Fruit fly (Drosophila melanogaster) whole organism, prepupa: Measurements from ENCODE around the gene Obp83g.
A peak's percentile ranks its signal among the peaks of the same experiment; 100 is the strongest.

Source experiments
- CG10631 ChIP-seq: fragments of 200-800 bp; sonication (Bioruptor generic); optimal IDR thresholded peaks from 2 replicates; lab custom pipeline; 2016; ENCODE audit warnings: missing biosample characterization, missing genetic modification characterization
- CG11294 ChIP-seq: fragments of 200-800 bp; sonication (Bioruptor generic); IDR thresholded peaks from 2 replicates; pipeline ENCODE4 v1.3.6; 2022; ENCODE audit warnings: missing biosample characterization, missing genetic modification characterization
- CG11762 ChIP-seq: fragments of 200-800 bp; sonication (Bioruptor generic); optimal IDR thresholded peaks from 3 replicates; lab custom pipeline; 2016; ENCODE audit warnings: missing biosample characterization, missing genetic modification characterization; ENCODE audit not compliant: insufficient read depth
- CG1621 ChIP-seq: fragments of 200-800 bp; sonication (Bioruptor generic); optimal IDR thresholded peaks from 3 replicates; lab custom pipeline; 2018; ENCODE audit warnings: missing biosample characterization, mild to moderate bottlenecking, missing genetic modification characterization
- CG16779 ChIP-seq: fragments of 200-800 bp; sonication (Bioruptor generic); optimal IDR thresholded peaks from 3 replicates; lab custom pipeline; 2017; ENCODE audit warnings: missing biosample characterization, mild to moderate bottlenecking, missing genetic modification characterization
- CG3032 ChIP-seq: fragments of 200-800 bp; optimal IDR thresholded peaks from 2 replicates; lab custom pipeline; 2019; ENCODE audit warnings: missing biosample characterization, mild to moderate bottlenecking, missing genetic modification characterization, moderate library complexity
- CG34406 ChIP-seq: fragments of 200-800 bp; sonication (Bioruptor generic); optimal IDR thresholded peaks from 3 replicates; lab custom pipeline; 2016; ENCODE audit warnings: missing biosample characterization, missing genetic modification characterization
- CG3919 ChIP-seq: fragments of 200-800 bp; sonication (Bioruptor generic); optimal IDR thresholded peaks from 3 replicates; lab custom pipeline; 2016; ENCODE audit warnings: missing biosample characterization, missing genetic modification characterization
- CG4318 ChIP-seq: fragments of 200-800 bp; sonication (Bioruptor generic); optimal IDR thresholded peaks from 3 replicates; lab custom pipeline; 2017; ENCODE audit warnings: missing biosample characterization, mild to moderate bottlenecking, missing genetic modification characterization
- CG6163 ChIP-seq: fragments of 200-800 bp; sonication (Bioruptor generic); IDR thresholded peaks from 3 replicates; pipeline ENCODE4 v1.3.6; 2022; ENCODE audit warnings: missing biosample characterization, missing genetic modification characterization
- CG6276 ChIP-seq: fragments of 200-800 bp; sonication (Bioruptor generic); optimal IDR thresholded peaks from 2 replicates; lab custom pipeline; 2017; ENCODE audit warnings: missing biosample characterization, mild to moderate bottlenecking, missing genetic modification characterization
- CG6792 ChIP-seq: fragments of 200-800 bp; sonication (Bioruptor generic); optimal IDR thresholded peaks from 3 replicates; lab custom pipeline; 2016; ENCODE audit warnings: missing biosample characterization, missing genetic modification characterization
- CG6808 ChIP-seq: fragments of 200-800 bp; sonication (Bioruptor generic); optimal IDR thresholded peaks from 3 replicates; lab custom pipeline; 2017; ENCODE audit warnings: missing biosample characterization, missing genetic modification characterization, mild to moderate bottlenecking, moderate library complexity, missing genetic modification reagents
- CG6854 ChIP-seq: fragments of 200-800 bp; sonication (Bioruptor generic); optimal IDR thresholded peaks from 2 replicates; lab custom pipeline; 2017; ENCODE audit warnings: missing biosample characterization, mild to moderate bottlenecking, missing genetic modification characterization
- CG7368 ChIP-seq: fragments of 200-800 bp; sonication (Bioruptor generic); optimal IDR thresholded peaks from 3 replicates; lab custom pipeline; 2016; ENCODE audit warnings: missing biosample characterization, missing genetic modification characterization
- CG8119 ChIP-seq: fragments of 200-800 bp; sonication (Bioruptor generic); IDR thresholded peaks from 3 replicates; pipeline ENCODE4 v1.3.6; 2022; ENCODE audit warnings: missing biosample characterization, missing genetic modification characterization
- CG8319 ChIP-seq: fragments of 200-800 bp; sonication (Bioruptor generic); optimal IDR thresholded peaks from 3 replicates; lab custom pipeline; 2016; ENCODE audit warnings: missing biosample characterization, missing genetic modification characterization
- CG9139 ChIP-seq: fragments of 200-800 bp; sonication (Bioruptor generic); optimal IDR thresholded peaks from 3 replicates; lab custom pipeline; 2017; ENCODE audit warnings: missing biosample characterization, mild to moderate bottlenecking, missing genetic modification characterization
- Eip75B ChIP-seq: fragments of 200-800 bp; sonication (Bioruptor generic); optimal IDR thresholded peaks from 3 replicates; lab custom pipeline; 2016; ENCODE audit warnings: missing biosample characterization, missing genetic modification characterization
- Eip78C ChIP-seq: fragments of 200-800 bp; sonication (Bioruptor generic); peaks from one replicate; lab custom pipeline; 2016; ENCODE audit warnings: missing biosample characterization, missing genetic modification characterization
- Eip93F ChIP-seq: fragments of 200-800 bp; sonication (Bioruptor generic); optimal IDR thresholded peaks from 2 replicates; lab custom pipeline; 2016; ENCODE audit warnings: missing biosample characterization, mild to moderate bottlenecking, missing genetic modification characterization
- Ets21C ChIP-seq: fragments of 200-800 bp; sonication (Bioruptor generic); optimal IDR thresholded peaks from 3 replicates; lab custom pipeline; 2016; ENCODE audit warnings: missing biosample characterization, missing genetic modification characterization
- Ets96B ChIP-seq: fragments of 200-800 bp; optimal IDR thresholded peaks from 2 replicates; lab custom pipeline; 2019; ENCODE audit warnings: missing biosample characterization, mild to moderate bottlenecking, missing genetic modification characterization, moderate library complexity
- Gug ChIP-seq: fragments of 200-800 bp; sonication (Bioruptor generic); IDR thresholded peaks from 2 replicates; pipeline ENCODE4 v1.3.6; 2022; ENCODE audit warnings: missing biosample characterization, missing genetic modification characterization
- Hr38 ChIP-seq: sonication (Bioruptor generic); optimal IDR thresholded peaks from 2 replicates; lab custom pipeline; 2016; ENCODE audit warnings: missing biosample characterization, missing genetic modification characterization
- Hr39 ChIP-seq: fragments of 200-800 bp; sonication (Bioruptor generic); optimal IDR thresholded peaks from 2 replicates; lab custom pipeline; 2016; ENCODE audit warnings: missing biosample characterization, missing genetic modification characterization
- Hr4 ChIP-seq: fragments of 200-800 bp; sonication (Bioruptor generic); optimal IDR thresholded peaks from 3 replicates; lab custom pipeline; 2016; ENCODE audit warnings: missing biosample characterization, missing genetic modification characterization
- Met ChIP-seq: fragments of 200-800 bp; sonication (Bioruptor generic); optimal IDR thresholded peaks from 3 replicates; lab custom pipeline; 2016; ENCODE audit warnings: missing biosample characterization, missing genetic modification characterization
- OdsH ChIP-seq: fragments of 200-800 bp; sonication (Bioruptor generic); optimal IDR thresholded peaks from 3 replicates; lab custom pipeline; 2016; ENCODE audit warnings: missing biosample characterization, missing genetic modification characterization
- Smox ChIP-seq: fragments of 200-800 bp; sonication (Bioruptor generic); optimal IDR thresholded peaks from 3 replicates; lab custom pipeline; 2016; ENCODE audit warnings: missing biosample characterization, missing genetic modification characterization
- Sox102F ChIP-seq: fragments of 200-800 bp; sonication (Bioruptor generic); optimal IDR thresholded peaks from 2 replicates; lab custom pipeline; 2016; ENCODE audit warnings: missing biosample characterization, mild to moderate bottlenecking, missing genetic modification characterization
- Sox14 ChIP-seq: fragments of 200-800 bp; sonication (Bioruptor generic); optimal IDR thresholded peaks from 3 replicates; lab custom pipeline; 2016; ENCODE audit warnings: missing biosample characterization, missing genetic modification characterization
- achi ChIP-seq: fragments of 200-800 bp; sonication (Bioruptor generic); optimal IDR thresholded peaks from 3 replicates; lab custom pipeline; 2016; ENCODE audit warnings: missing biosample characterization, missing genetic modification characterization
- acj6 ChIP-seq: fragments of 200-800 bp; sonication (Bioruptor generic); optimal IDR thresholded peaks from 3 replicates; lab custom pipeline; 2016; ENCODE audit warnings: missing biosample characterization, missing genetic modification characterization
- cyc ChIP-seq: fragments of 200-800 bp; sonication (Bioruptor generic); optimal IDR thresholded peaks from 3 replicates; lab custom pipeline; 2016; ENCODE audit warnings: missing biosample characterization, missing genetic modification characterization
- dsx ChIP-seq: fragments of 200-800 bp; optimal IDR thresholded peaks from 3 replicates; lab custom pipeline; 2019; ENCODE audit warnings: missing biosample characterization, mild to moderate bottlenecking, missing genetic modification characterization, moderate library complexity; ENCODE audit not compliant: poor library complexity, severe bottlenecking
- eg ChIP-seq: fragments of 200-800 bp; sonication (Bioruptor generic); IDR thresholded peaks from 3 replicates; pipeline ENCODE4 v1.3.6; 2022; ENCODE audit warnings: missing biosample characterization, missing genetic modification characterization
- fd85E ChIP-seq: fragments of 200-800 bp; sonication (Bioruptor generic); optimal IDR thresholded peaks from 3 replicates; lab custom pipeline; 2016; ENCODE audit warnings: missing biosample characterization, missing genetic modification characterization
- lz ChIP-seq: fragments of 200-800 bp; sonication (Bioruptor generic); optimal IDR thresholded peaks from 3 replicates; lab custom pipeline; 2016; ENCODE audit warnings: missing biosample characterization, missing genetic modification characterization
- net ChIP-seq: fragments of 200-800 bp; sonication (Bioruptor generic); optimal IDR thresholded peaks from 3 replicates; lab custom pipeline; 2016; ENCODE audit warnings: missing biosample characterization, missing genetic modification characterization
- pdm3 ChIP-seq: fragments of 200-800 bp; sonication (Bioruptor generic); optimal IDR thresholded peaks from 3 replicates; lab custom pipeline; 2016; ENCODE audit warnings: missing biosample characterization, missing genetic modification characterization
- salr ChIP-seq, 2 experiments: fragments of 200-800 bp; sonication (Bioruptor generic); optimal IDR thresholded peaks; 3 replicates each; lab custom pipeline; 2016 to 2018; ENCODE audit warnings: missing biosample characterization in 2 of 2, missing genetic modification characterization in 2 of 2, mild to moderate bottlenecking in 1 of 2
- spab ChIP-seq: fragments of 200-800 bp; sonication (Bioruptor generic); optimal IDR thresholded peaks from 2 replicates; lab custom pipeline; 2017; ENCODE audit warnings: missing biosample characterization, mild to moderate bottlenecking, missing genetic modification characterization, missing genetic modification reagents
- ss ChIP-seq, 2 experiments: fragments of 200-800 bp; sonication (Bioruptor generic); optimal IDR thresholded peaks; 2 replicates in 1 of 2; 3 replicates in 1 of 2; lab custom pipeline; 2017 to 2018; ENCODE audit warnings: mild to moderate bottlenecking in 2 of 2, missing biosample characterization in 2 of 2, missing genetic modification characterization in 2 of 2, moderate library complexity in 1 of 2
- svp ChIP-seq: fragments of 200-800 bp; sonication (Bioruptor generic); peaks from one replicate; lab custom pipeline; 2016; ENCODE audit warnings: missing biosample characterization, missing genetic modification characterization
- topi ChIP-seq: fragments of 200-800 bp; sonication (Bioruptor generic); optimal IDR thresholded peaks from 3 replicates; lab custom pipeline; 2016; ENCODE audit warnings: missing biosample characterization, missing genetic modification characterization
- vri ChIP-seq: fragments of 200-800 bp; sonication (Bioruptor generic); optimal IDR thresholded peaks from 3 replicates; lab custom pipeline; 2016; ENCODE audit warnings: missing biosample characterization, mild to moderate bottlenecking, missing genetic modification characterization

Obp83g gene

DNA sequence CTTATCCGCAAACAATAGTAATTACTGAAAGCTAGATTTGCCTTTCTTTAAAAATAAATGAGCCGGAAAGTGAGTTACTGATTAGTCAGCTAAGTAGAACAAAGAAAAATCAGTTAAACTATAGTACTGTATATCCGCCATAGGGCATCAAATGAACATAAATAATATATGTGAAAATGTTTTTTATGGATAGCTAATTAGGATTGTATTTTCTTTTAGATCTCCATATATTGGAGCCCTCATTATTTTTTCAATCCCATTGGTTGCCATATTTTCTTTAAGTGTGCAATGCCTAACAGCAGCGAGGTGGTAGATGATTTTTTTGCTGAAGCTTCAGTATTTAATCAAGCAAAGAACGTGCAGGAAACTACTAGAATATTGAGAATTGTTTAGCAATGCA is 4.3 kb downstream of the Obp83g start, which contains the start of gene Obp83cd (continued):
- TF ChIP-seq CG11294 (GFP tag; lab: Robert Waterston, UW): 0 out of 2 replicates have a peak, but pooled peaks have one; percentile 24
- TF ChIP-seq salr (GFP tag; optimal IDR thresholded peaks at IDR 0.05; lab: Kevin White, UChicago): peak in 1 of 2 experiments; percentile 5
- peak; percentile 30 for TF ChIP-seq net (GFP tag; lab: Kevin White, UChicago)
- TF ChIP-seq vri: no peak
- TF ChIP-seq, all 60 proteins: peak for 24

dm6 chr3R:6107353-6107752 is 4.7 kb downstream of the Obp83g start:
- TF ChIP-seq CG34406: no peak

dm6 chr3R:6106711-6107110 is 5.4 kb downstream of the Obp83g start:
- TF ChIP-seq acj6 (GFP tag; lab: Kevin White, UChicago) (peak; percentile 35), Smox (GFP tag; lab: Kevin White, UChicago) (peak; percentile 12), CG6854 (GFP tag; lab: Kevin White, UChicago) (no peak), CG6163 (GFP tag; lab: Robert Waterston, UW) (peak; percentile 43; the same call in 1 of the 3 replicates), CG3032 (tag; lab: Kevin White, UChicago) (peak; percentile 54), CG11294 (GFP tag; lab: Robert Waterston, UW) (no peak), CG6792 (GFP tag; lab: Kevin White, UChicago) (peak; percentile 27), Hr38 (GFP tag; lab: Kevin White, UChicago) (no peak), net (GFP tag; lab: Kevin White, UChicago) (no peak), eg (no peak), CG8319 (GFP tag; lab: Kevin White, UChicago) (peak; percentile 20), lz (GFP tag; lab: Kevin White, UChicago) (peak; percentile 17), Sox14 (GFP tag; lab: Kevin White, UChicago) (peak; percentile 33), CG9139 (GFP tag; lab: Kevin White, UChicago) (no peak), Ets96B (tag; lab: Kevin White, UChicago) (peak; percentile 48), Ets21C (no peak), Sox102F (GFP tag; lab: Kevin White, UChicago) (peak; percentile 4), pdm3 (GFP tag; lab: Kevin White, UChicago) (peak; percentile 36), CG7368 (GFP tag; lab: Kevin White, UChicago) (no peak), spab (GFP tag; lab: Kevin White, UChicago) (peak; percentile 56), salr (GFP tag; optimal IDR thresholded peaks at IDR 0.05; lab: Kevin White, UChicago) (peak in 1 of 2 experiments; percentile 2), CG10631 (GFP tag; lab: Kevin White, UChicago) (peak; percentile 52), Met (GFP tag; lab: Kevin White, UChicago) (peak; percentile 15), Eip78C (GFP tag; lab: Kevin White, UChicago) (peak; percentile 76), CG6808 (peak; percentile 67), Hr39 (no peak), topi (GFP tag; lab: Kevin White, UChicago) (peak; percentile 40), CG8119 (GFP tag; lab: Robert Waterston, UW) (0 out of 3 replicates have a peak, but pooled peaks have one; percentile 38), dsx (GFP tag; lab: Kevin White, UChicago) (peak; percentile 23), vri (no peak), CG4318 (peak; percentile 57), CG6276 (peak; percentile 29), CG34406 (peak; percentile 66), CG1621 (tag; lab: Kevin White, UChicago) (no peak), OdsH (GFP tag; lab: Kevin White, UChicago) (peak; percentile 62), fd85E (no peak), CG11762 (GFP tag; lab: Kevin White, UChicago) (no peak), Eip75B (no peak), achi (peak; percentile 43), CG3919 (GFP tag; lab: Kevin White, UChicago) (peak; percentile 40), cyc (GFP tag; lab: Kevin White, UChicago) (no peak), svp (GFP tag; lab: Kevin White, UChicago) (peak; percentile 60), Gug (GFP tag; lab: Robert Waterston, UW) (no peak), CG16779 (tag; lab: Kevin White, UChicago) (no peak), Eip93F (GFP tag; lab: Kevin White, UChicago) (no peak), Hr4 (GFP tag; lab: Kevin White, UChicago) (peak; percentile 23), ss (GFP tag; optimal IDR thresholded peaks at IDR 0.05; lab: Kevin White, UChicago) (peak in 1 of 2 experiments; percentile 43)
